Fruit fly (Drosophila melanogaster): ENCODE results near the gene dally.
A peak's percentile ranks its signal among the peaks of the same experiment; 100 is the strongest.

dally gene

dm6 chr3L:8834486-8834885, 7.2 kb downstream of the dally start:
- TF ChIP-seq sage (GFP tag; optimal IDR thresholded peaks at IDR 0.05) = no peak
- TF ChIP-seq Abd-B (GFP tag; optimal IDR thresholded peaks at IDR 0.05) = no peak
- no peak for TF ChIP-seq CG32264 (GFP tag; optimal IDR thresholded peaks at IDR 0.05)
- peak in 1 of 2 experiments; percentile 8 for TF ChIP-seq foxo (GFP tag; optimal IDR thresholded peaks at IDR 0.05)
- no peak for TF ChIP-seq lola (GFP tag; optimal IDR thresholded peaks at IDR 0.05)
- TF ChIP-seq Dfd (GFP tag; optimal IDR thresholded peaks at IDR 0.05) = no peak
- peak; percentile 15 for TF ChIP-seq h (GFP tag; optimal IDR thresholded peaks at IDR 0.05)
- no peak for TF ChIP-seq HLH106 (tag; optimal IDR thresholded peaks at IDR 0.05)
- TF ChIP-seq sv (GFP tag; optimal IDR thresholded peaks at IDR 0.05) = no peak
- no peak for TF ChIP-seq CG9705 (GFP tag; optimal IDR thresholded peaks at IDR 0.05)
- no peak for TF ChIP-seq fru (GFP tag; optimal IDR thresholded peaks at IDR 0.05)
- no peak for TF ChIP-seq dsf (GFP tag; optimal IDR thresholded peaks at IDR 0.05; ENCODE audit: borderline replicate concordance)
- TF ChIP-seq Jra (GFP tag; optimal IDR thresholded peaks at IDR 0.05) = peak; percentile 28
- no peak for TF ChIP-seq Hr78 (GFP tag; optimal IDR thresholded peaks at IDR 0.05)
- TF ChIP-seq Hr83 (GFP tag; optimal IDR thresholded peaks at IDR 0.05; ENCODE audit: poor library complexity, severe bottlenecking) = no peak
- TF ChIP-seq woc (GFP tag; optimal IDR thresholded peaks at IDR 0.05) = no peak
- no peak for TF ChIP-seq N (GFP tag; optimal IDR thresholded peaks at IDR 0.05)
- peak; percentile 25 for TF ChIP-seq br (GFP tag; optimal IDR thresholded peaks at IDR 0.05)
- TF ChIP-seq GATAd (GFP tag; optimal IDR thresholded peaks at IDR 0.05) = no peak
- no peak for TF ChIP-seq brk (GFP tag; optimal IDR thresholded peaks at IDR 0.05)
- TF ChIP-seq usp (GFP tag; optimal IDR thresholded peaks at IDR 0.05) = no peak
- no peak for TF ChIP-seq ey (GFP tag; optimal IDR thresholded peaks at IDR 0.05)
- TF ChIP-seq Rel (GFP tag; optimal IDR thresholded peaks at IDR 0.05) = no peak
- TF ChIP-seq Rel (tag; optimal IDR thresholded peaks at IDR 0.05) = no peak
- peak; percentile 17 for TF ChIP-seq psq (GFP tag; optimal IDR thresholded peaks at IDR 0.05)
- TF ChIP-seq pan (optimal IDR thresholded peaks at IDR 0.05) = no peak
- no peak for TF ChIP-seq Myc (optimal IDR thresholded peaks at IDR 0.05)
- no peak for TF ChIP-seq Vsx2 (GFP tag; optimal IDR thresholded peaks at IDR 0.05; ENCODE audit: partially characterized antibody)
- TF ChIP-seq dmrt93B (GFP tag; optimal IDR thresholded peaks at IDR 0.05) = no peak
- no peak for TF ChIP-seq Hnf4 (GFP tag; optimal IDR thresholded peaks at IDR 0.05)
- peak; percentile 13 for TF ChIP-seq OdsH (GFP tag; optimal IDR thresholded peaks at IDR 0.05)
- TF ChIP-seq jim (GFP tag; optimal IDR thresholded peaks at IDR 0.05) = no peak
- TF ChIP-seq Sp1 (GFP tag; optimal IDR thresholded peaks at IDR 0.05) = peak; percentile 21
- TF ChIP-seq tai (GFP tag; optimal IDR thresholded peaks at IDR 0.05) = no peak
- TF ChIP-seq dl (GFP tag; optimal IDR thresholded peaks at IDR 0.05; ENCODE audit: insufficient read depth in 1 of 2, partially characterized antibody in 2 of 2) = no peak
- peak; percentile 29 for TF ChIP-seq rgr (GFP tag; optimal IDR thresholded peaks at IDR 0.05)
- TF ChIP-seq Dif (GFP tag; optimal IDR thresholded peaks at IDR 0.05; ENCODE audit: partially characterized antibody) = no peak
- no peak for TF ChIP-seq Mio (GFP tag; optimal IDR thresholded peaks at IDR 0.05)
- no peak for TF ChIP-seq CrebA (GFP tag; optimal IDR thresholded peaks at IDR 0.05; ENCODE audit: borderline replicate concordance)

dm6 chr3L:8834886-8835285, 7.6 kb downstream of the dally start:
- TF ChIP-seq dsf (GFP tag; optimal IDR thresholded peaks at IDR 0.05; ENCODE audit: borderline replicate concordance) = no peak
- no peak for TF ChIP-seq sv (GFP tag; optimal IDR thresholded peaks at IDR 0.05)
- TF ChIP-seq Hnf4 (GFP tag; optimal IDR thresholded peaks at IDR 0.05) = no peak
- no peak for TF ChIP-seq fru (GFP tag; optimal IDR thresholded peaks at IDR 0.05)
- TF ChIP-seq Hr78 (GFP tag; optimal IDR thresholded peaks at IDR 0.05) = no peak
- no peak for TF ChIP-seq Mio (GFP tag; optimal IDR thresholded peaks at IDR 0.05)
- TF ChIP-seq CrebA (GFP tag; optimal IDR thresholded peaks at IDR 0.05; ENCODE audit: borderline replicate concordance) = no peak
- TF ChIP-seq Sp1 (GFP tag; optimal IDR thresholded peaks at IDR 0.05) = no peak
- no peak for TF ChIP-seq GATAd (GFP tag; optimal IDR thresholded peaks at IDR 0.05)
- TF ChIP-seq Rel (GFP tag; optimal IDR thresholded peaks at IDR 0.05) = no peak
- TF ChIP-seq Rel (tag; optimal IDR thresholded peaks at IDR 0.05) = no peak
- no peak for TF ChIP-seq jim (GFP tag; optimal IDR thresholded peaks at IDR 0.05)
- TF ChIP-seq dmrt93B (GFP tag; optimal IDR thresholded peaks at IDR 0.05) = no peak
- TF ChIP-seq woc (GFP tag; optimal IDR thresholded peaks at IDR 0.05) = no peak
- TF ChIP-seq Myc (optimal IDR thresholded peaks at IDR 0.05) = no peak
- TF ChIP-seq CG32264 (GFP tag; optimal IDR thresholded peaks at IDR 0.05) = no peak
- TF ChIP-seq OdsH (GFP tag; optimal IDR thresholded peaks at IDR 0.05) = no peak
- TF ChIP-seq CG9705 (GFP tag; optimal IDR thresholded peaks at IDR 0.05) = no peak
- no peak for TF ChIP-seq tai (GFP tag; optimal IDR thresholded peaks at IDR 0.05)
- no peak for TF ChIP-seq brk (GFP tag; optimal IDR thresholded peaks at IDR 0.05)
- TF ChIP-seq usp (GFP tag; optimal IDR thresholded peaks at IDR 0.05) = no peak
